Fruit fly (Drosophila melanogaster) whole organism, pupa: ENCODE measurements around the gene CG12607.
A peak's percentile ranks its signal among the peaks of the same experiment; 100 is the strongest.

Experiments
- CG10348 ChIP-seq: fragments of 200-800 bp; sonication (Bioruptor generic); IDR thresholded peaks from 2 replicates; pipeline ENCODE4 v1.3.6; 2022; ENCODE audit warnings: missing biosample characterization, missing genetic modification characterization
- CG12605 ChIP-seq: fragments of 200-800 bp; sonication (Bioruptor generic); IDR thresholded peaks from 2 replicates; pipeline ENCODE4 v1.3.6; 2022; ENCODE audit warnings: missing biosample characterization, missing genetic modification characterization
- CG13204 ChIP-seq: fragments of 200-800 bp; sonication (Bioruptor generic); optimal IDR thresholded peaks from 2 replicates; lab custom pipeline; 2018; ENCODE audit warnings: missing biosample characterization, mild to moderate bottlenecking, missing genetic modification characterization, moderate library complexity
- CG14655 ChIP-seq: fragments of 200-800 bp; sonication (Bioruptor generic); optimal IDR thresholded peaks from 3 replicates; lab custom pipeline; 2017; ENCODE audit warnings: mild to moderate bottlenecking, missing biosample characterization, missing genetic modification reagents, missing genetic modification characterization
- CG15710 ChIP-seq: fragments of 200-800 bp; sonication (Bioruptor generic); optimal IDR thresholded peaks from 2 replicates; lab custom pipeline; 2018; ENCODE audit warnings: missing biosample characterization, mild to moderate bottlenecking, missing genetic modification characterization, moderate library complexity
- CG17806 ChIP-seq: fragments of 200-800 bp; sonication (Bioruptor generic); optimal IDR thresholded peaks from 2 replicates; lab custom pipeline; 2018; ENCODE audit warnings: missing biosample characterization, mild to moderate bottlenecking, missing genetic modification characterization, moderate library complexity
- CG32121 ChIP-seq: fragments of 200-800 bp; sonication (Bioruptor generic); IDR thresholded peaks from 2 replicates; pipeline ENCODE4 v1.3.6; 2022; ENCODE audit warnings: missing biosample characterization, missing genetic modification characterization
- CG34367 ChIP-seq: fragments of 200-800 bp; sonication (Bioruptor generic); optimal IDR thresholded peaks from 2 replicates; lab custom pipeline; 2018; ENCODE audit warnings: missing biosample characterization, mild to moderate bottlenecking, missing genetic modification characterization
- CG4496 ChIP-seq: fragments of 200-800 bp; sonication (Bioruptor generic); IDR thresholded peaks from 3 replicates; pipeline ENCODE4 v1.3.6; 2022; ENCODE audit warnings: missing biosample characterization, missing genetic modification characterization
- CG8159 ChIP-seq: fragments of 200-800 bp; sonication (Bioruptor generic); optimal IDR thresholded peaks from 3 replicates; lab custom pipeline; 2018; ENCODE audit warnings: missing biosample characterization, mild to moderate bottlenecking, missing genetic modification characterization, moderate library complexity
- CG8301 ChIP-seq: fragments of 200-800 bp; sonication (Bioruptor generic); optimal IDR thresholded peaks from 2 replicates; lab custom pipeline; 2018; ENCODE audit warnings: missing biosample characterization, mild to moderate bottlenecking, missing genetic modification characterization
- CG9948 ChIP-seq: fragments of 200-800 bp; sonication (Bioruptor generic); optimal IDR thresholded peaks from 2 replicates; lab custom pipeline; 2018; ENCODE audit warnings: missing biosample characterization, mild to moderate bottlenecking, missing genetic modification characterization, moderate library complexity
- D1 ChIP-seq: fragments of 200-800 bp; sonication (Bioruptor generic); optimal IDR thresholded peaks from 2 replicates; lab custom pipeline; 2018; ENCODE audit warnings: missing biosample characterization, mild to moderate bottlenecking, missing genetic modification characterization, moderate library complexity
- EcR ChIP-seq: fragments of 200-800 bp; sonication (Bioruptor generic); optimal IDR thresholded peaks from 3 replicates; lab custom pipeline; 2019; ENCODE audit warnings: missing biosample characterization, missing genetic modification characterization, mild to moderate bottlenecking, moderate library complexity, missing genetic modification reagents
- Ets98B ChIP-seq: fragments of 200-800 bp; sonication (Bioruptor generic); IDR thresholded peaks from 2 replicates; pipeline ENCODE4 v1.3.6; 2022; ENCODE audit warnings: missing biosample characterization, missing genetic modification characterization
- Pif1A ChIP-seq: fragments of 200-800 bp; sonication (Bioruptor generic); optimal IDR thresholded peaks from 3 replicates; lab custom pipeline; 2016; ENCODE audit warnings: missing biosample characterization, missing genetic modification characterization
- Pif1B ChIP-seq: fragments of 200-800 bp; sonication (Bioruptor generic); optimal IDR thresholded peaks from 3 replicates; lab custom pipeline; 2016; ENCODE audit warnings: missing biosample characterization, missing genetic modification characterization
- Snoo ChIP-seq: fragments of 200-800 bp; sonication (Bioruptor generic); optimal IDR thresholded peaks from 3 replicates; lab custom pipeline; 2017; ENCODE audit warnings: missing biosample characterization, mild to moderate bottlenecking, missing genetic modification characterization, inconsistent platforms
- fd96Ca ChIP-seq: fragments of 200-800 bp; sonication (Bioruptor generic); IDR thresholded peaks from 3 replicates; pipeline ENCODE4 v1.3.6; 2022; ENCODE audit warnings: missing biosample characterization, missing genetic modification characterization
- gl ChIP-seq: fragments of 200-800 bp; sonication (Bioruptor generic); optimal IDR thresholded peaks from 2 replicates; lab custom pipeline; 2018; ENCODE audit warnings: missing biosample characterization, mild to moderate bottlenecking, missing genetic modification characterization
- rn ChIP-seq: fragments of 200-800 bp; sonication (Bioruptor generic); IDR thresholded peaks from 2 replicates; pipeline ENCODE4 v1.3.6; 2022; ENCODE audit warnings: missing biosample characterization, missing genetic modification characterization

The CG12607 gene

DNA sequence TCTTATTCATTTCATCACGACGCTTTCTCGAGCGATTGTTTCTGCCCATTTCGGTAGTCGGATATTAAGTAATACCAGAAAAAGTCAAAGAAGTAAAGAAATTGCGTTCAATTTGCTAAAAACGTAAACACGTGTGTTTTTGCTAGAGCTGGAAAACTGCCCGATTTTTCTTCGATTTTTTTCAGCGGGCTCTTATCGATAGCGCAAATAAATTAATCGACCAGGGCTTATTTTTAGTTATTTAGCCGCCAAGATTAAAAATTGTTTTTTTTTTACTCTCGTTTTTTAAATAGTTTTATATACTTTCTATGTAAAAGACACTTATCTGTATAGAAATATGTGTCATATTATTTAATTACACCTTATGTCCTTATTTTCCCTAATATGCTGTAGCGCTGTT, 40.5 kb upstream of the CG12607 start, which contains the start of gene CG15019:
Gene CG15019, minus strand, starts transcription at position 138 of the 400 bp plus-strand sequence.
- TF ChIP-seq EcR = no peak
- TF ChIP-seq CG4496 (GFP tag; lab: Robert Waterston, UW) = no peak
- TF ChIP-seq CG17806 (tag; lab: Kevin White, UChicago) = no peak
- no peak for TF ChIP-seq gl (tag; lab: Kevin White, UChicago)
- no peak for TF ChIP-seq CG34367 (tag; lab: Kevin White, UChicago)
- no peak for TF ChIP-seq rn (GFP tag; lab: Robert Waterston, UW)
- TF ChIP-seq CG14655 (GFP tag; lab: Kevin White, UChicago) = no peak
- no peak for TF ChIP-seq CG9948
- no peak for TF ChIP-seq CG8159 (tag; lab: Kevin White, UChicago)
- TF ChIP-seq Pif1B (GFP tag; lab: Kevin White, UChicago) = no peak
- no peak for TF ChIP-seq Pif1A
- TF ChIP-seq CG13204 = no peak

DNA sequence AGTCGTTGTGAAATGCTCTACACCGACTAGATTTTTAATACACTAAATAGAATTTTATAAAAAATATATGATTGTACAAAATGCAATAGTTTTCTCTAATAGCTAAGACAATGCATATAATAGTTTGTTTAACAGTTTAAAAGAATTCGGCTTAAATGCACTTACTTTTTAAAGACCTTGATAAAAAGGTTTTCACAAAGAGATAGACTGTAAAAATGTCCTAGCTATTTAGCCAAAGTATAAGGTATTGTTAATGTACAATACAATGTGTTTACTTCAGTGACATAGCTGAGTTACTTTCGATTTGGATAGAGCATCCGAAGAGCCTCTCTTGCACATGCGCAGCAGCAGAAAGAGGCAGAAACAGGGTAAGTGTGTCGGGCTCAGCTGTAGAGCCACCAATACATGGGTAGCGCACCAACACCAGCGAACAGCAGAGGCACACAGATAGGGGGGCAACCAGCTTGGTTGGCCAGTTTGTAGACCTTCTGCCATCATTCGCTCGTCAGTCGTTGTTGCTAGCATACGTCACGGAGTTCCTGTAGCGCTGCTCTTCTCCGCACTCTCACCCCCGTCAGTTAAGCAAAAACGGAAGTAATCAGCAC, 39.6 kb upstream of the CG12607 start, which contains the start of gene TP53INP:
Gene TP53INP, plus strand, starts transcription at position 291 of the 605 bp plus-strand sequence.
- peak; percentile 83 for TF ChIP-seq Pif1A
- TF ChIP-seq Ets98B (GFP tag; lab: Robert Waterston, UW) = no peak; the same call in 1 of the 2 replicates
- TF ChIP-seq CG14655 (GFP tag; lab: Kevin White, UChicago) = peak; percentile 93
- TF ChIP-seq CG8301 (tag; lab: Kevin White, UChicago) = peak; percentile 89
- TF ChIP-seq Pif1B (GFP tag; lab: Kevin White, UChicago) = peak; percentile 83
- TF ChIP-seq gl (tag; lab: Kevin White, UChicago) = peak; percentile 60
- TF ChIP-seq fd96Ca (GFP tag; lab: Robert Waterston, UW) = peak; percentile 47; the same call in 2 of the 3 replicates
- peak; percentile 91 for TF ChIP-seq CG15710 (tag; lab: Kevin White, UChicago)
- TF ChIP-seq CG34367 (tag; lab: Kevin White, UChicago) = peak; percentile 84
- no peak for TF ChIP-seq CG12605 (GFP tag; lab: Robert Waterston, UW)
- TF ChIP-seq EcR = peak; percentile 53
- peak; percentile 82 for TF ChIP-seq CG17806 (tag; lab: Kevin White, UChicago)
- TF ChIP-seq CG13204 = peak; percentile 51
- peak; percentile 94 for TF ChIP-seq CG8159 (tag; lab: Kevin White, UChicago)
- TF ChIP-seq rn (GFP tag; lab: Robert Waterston, UW) = no peak
- TF ChIP-seq D1 (tag; lab: Kevin White, UChicago) = peak; percentile 65
- peak; percentile 57; the same call in 2 of the 3 replicates for TF ChIP-seq CG4496 (GFP tag; lab: Robert Waterston, UW)
- peak; percentile 56 for TF ChIP-seq CG32121
- TF ChIP-seq CG9948 = peak; percentile 85
- peak; percentile 85 for TF ChIP-seq Snoo (tag; lab: Kevin White, UChicago)
- TF ChIP-seq CG10348 (GFP tag; lab: Robert Waterston, UW) = peak; percentile 41; the same call in 1 of the 2 replicates

DNA sequence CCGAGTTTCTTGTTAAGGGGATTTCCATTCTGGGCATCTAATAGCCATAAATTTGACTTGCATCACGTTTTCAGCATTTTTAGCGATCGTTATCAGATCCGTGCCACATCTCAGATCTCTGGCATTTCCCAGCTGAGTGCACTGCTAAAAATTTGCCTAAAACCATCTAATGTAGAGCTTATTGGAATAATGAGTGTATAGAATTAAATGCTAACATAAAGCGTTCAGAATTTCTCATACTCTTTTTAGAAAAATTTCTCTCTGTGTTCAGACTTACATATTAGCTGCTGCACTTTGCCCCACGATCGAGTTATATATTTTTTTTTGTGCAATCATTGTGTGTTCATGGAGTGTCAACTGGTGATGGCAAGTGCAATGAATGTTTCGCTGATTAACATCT, 38.6 kb upstream of the CG12607 start:
- TF ChIP-seq CG12605 (GFP tag; lab: Robert Waterston, UW) (peak; percentile 60), Pif1A (peak; percentile 54), CG14655 (GFP tag; lab: Kevin White, UChicago) (peak; percentile 75), gl (tag; lab: Kevin White, UChicago) (no peak), CG34367 (tag; lab: Kevin White, UChicago) (peak; percentile 29), CG17806 (tag; lab: Kevin White, UChicago) (peak; percentile 21), Pif1B (GFP tag; lab: Kevin White, UChicago) (peak; percentile 30), rn (GFP tag; lab: Robert Waterston, UW) (no peak), EcR (no peak), CG8159 (tag; lab: Kevin White, UChicago) (peak; percentile 45), CG10348 (GFP tag; lab: Robert Waterston, UW) (no peak), CG15710 (tag; lab: Kevin White, UChicago) (peak; percentile 39), CG32121 (peak; percentile 37), Snoo (tag; lab: Kevin White, UChicago) (no peak), CG8301 (tag; lab: Kevin White, UChicago) (peak; percentile 60), fd96Ca (GFP tag; lab: Robert Waterston, UW) (0 out of 3 replicates have a peak, but pooled peaks have one; percentile 46), CG4496 (GFP tag; lab: Robert Waterston, UW) (peak; percentile 74; the same call in 2 of the 3 replicates), Ets98B (GFP tag; lab: Robert Waterston, UW) (peak; percentile 71), D1 (tag; lab: Kevin White, UChicago) (no peak), CG13204 (no peak), CG9948 (peak; percentile 21)

DNA sequence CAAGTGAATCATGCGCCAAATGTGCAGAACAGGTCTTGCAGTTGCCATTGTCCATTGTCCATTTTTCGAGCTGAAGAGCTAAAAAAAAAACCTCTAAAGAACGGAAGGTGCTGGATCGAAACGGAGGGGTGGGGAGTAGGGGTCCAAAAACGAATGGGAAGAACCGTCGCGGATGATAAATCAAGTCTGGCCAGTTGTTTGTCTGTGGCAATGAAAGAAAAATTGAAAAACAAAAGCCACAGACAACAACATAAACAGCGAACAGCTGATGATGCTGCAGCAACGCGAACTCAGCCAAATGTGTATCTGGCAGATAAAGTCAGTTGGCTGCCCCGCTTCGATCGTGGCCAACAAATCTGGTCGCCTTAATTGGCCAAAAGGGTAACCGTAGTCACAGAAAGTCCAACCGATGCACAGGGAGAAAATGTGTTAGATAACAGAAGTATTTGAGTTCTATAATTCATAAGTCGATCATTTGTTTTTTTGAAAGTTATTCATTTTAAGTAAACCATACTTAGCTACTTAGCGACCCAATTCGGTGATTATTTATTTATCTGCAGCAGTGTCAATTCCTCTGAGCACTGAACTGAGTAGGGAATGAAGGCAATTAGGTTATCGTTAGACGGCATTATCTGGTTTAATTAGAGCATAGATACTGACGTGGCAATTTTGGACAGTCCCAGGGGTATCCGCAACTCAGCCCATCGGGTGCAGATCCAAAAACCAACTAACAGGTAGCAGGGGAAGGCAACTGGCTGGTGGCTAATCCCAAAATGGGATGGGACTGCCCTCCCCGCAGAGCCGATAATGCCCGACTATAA, 37.9 kb upstream of the CG12607 start:
- TF ChIP-seq Ets98B (GFP tag; lab: Robert Waterston, UW) = no peak
- no peak for TF ChIP-seq CG10348 (GFP tag; lab: Robert Waterston, UW)
- peak; percentile 44 for TF ChIP-seq Snoo (tag; lab: Kevin White, UChicago)
- peak; percentile 7 for TF ChIP-seq CG13204
- no peak for TF ChIP-seq CG17806 (tag; lab: Kevin White, UChicago)
- TF ChIP-seq CG4496 (GFP tag; lab: Robert Waterston, UW) = peak; percentile 26; the same call in 1 of the 3 replicates
- TF ChIP-seq EcR = peak; percentile 61
- TF ChIP-seq CG8159 (tag; lab: Kevin White, UChicago) = peak; percentile 25
